Fruit fly (Drosophila melanogaster): ENCODE results near the gene Cpr64Aa.

The Cpr64Aa gene

dm6 chr3L:4227164-4227563 lies 18.2 kb upstream of the Cpr64Aa start, which contains the start of gene CG46460 (continued):
- TF ChIP-seq lbe (GFP tag; optimal IDR thresholded peaks at IDR 0.05), result no peak
- TF ChIP-seq H15 (GFP tag; IDR thresholded peaks at IDR 0.05), result no peak
- TF ChIP-seq Gug (GFP tag; IDR thresholded peaks at IDR 0.05), result no peak; the same call in 3 of the 4 replicates
- no peak for TF ChIP-seq Eip74EF (GFP tag; optimal IDR thresholded peaks at IDR 0.05)
- no peak for TF ChIP-seq CG15479 (GFP tag; optimal IDR thresholded peaks at IDR 0.05)
- TF ChIP-seq crc (GFP tag; optimal IDR thresholded peaks at IDR 0.05), result no peak
- TF ChIP-seq cwo (GFP tag; optimal IDR thresholded peaks at IDR 0.05), result no peak
- TF ChIP-seq Sry-β (GFP tag; optimal IDR thresholded peaks at IDR 0.05), result no peak
- TF ChIP-seq YL-1 (GFP tag; optimal IDR thresholded peaks at IDR 0.05), result no peak
- TF ChIP-seq lmd (GFP tag; IDR thresholded peaks at IDR 0.05), result no peak
- TF ChIP-seq ara (GFP tag; IDR thresholded peaks at IDR 0.05), result no peak
- TF ChIP-seq CG14050 (GFP tag; IDR thresholded peaks at IDR 0.05), result no peak
- peak; percentile 70 for TF ChIP-seq zen (tag; optimal IDR thresholded peaks at IDR 0.05)
- TF ChIP-seq CG10462 (GFP tag; optimal IDR thresholded peaks at IDR 0.05), result no peak
- TF ChIP-seq twi (tag; optimal IDR thresholded peaks at IDR 0.05), result no peak
- TF ChIP-seq CG10979 (tag; optimal IDR thresholded peaks at IDR 0.05), result no peak
- no peak for TF ChIP-seq CG31224 (GFP tag; IDR thresholded peaks at IDR 0.05)
- no peak for TF ChIP-seq HLH54F (GFP tag; optimal IDR thresholded peaks at IDR 0.05)
- TF ChIP-seq CG3995 (GFP tag; optimal IDR thresholded peaks at IDR 0.05), result no peak
- TF ChIP-seq shn (GFP tag; optimal IDR thresholded peaks at IDR 0.05), result no peak
- no peak for TF ChIP-seq bbx (GFP tag; IDR thresholded peaks at IDR 0.05; ENCODE audit: partially characterized antibody)
- peak; percentile 39; the same call in 1 of the 2 replicates for TF ChIP-seq CG4360 (GFP tag; IDR thresholded peaks at IDR 0.05)
- no peak for TF ChIP-seq fd64A (GFP tag; optimal IDR thresholded peaks at IDR 0.05)
- TF ChIP-seq kay (GFP tag; optimal IDR thresholded peaks at IDR 0.05), result no peak
- no peak for TF ChIP-seq Xbp1 (GFP tag; optimal IDR thresholded peaks at IDR 0.05)
- TF ChIP-seq jing (GFP tag; optimal IDR thresholded peaks at IDR 0.05), result no peak
- no peak for TF ChIP-seq C15 (GFP tag; IDR thresholded peaks at IDR 0.05)
- no peak for TF ChIP-seq Hr78 (GFP tag; optimal IDR thresholded peaks at IDR 0.05)
- no peak for TF ChIP-seq CG13624 (GFP tag; optimal IDR thresholded peaks at IDR 0.05)
- no peak for TF ChIP-seq luna (GFP tag; optimal IDR thresholded peaks at IDR 0.05)
- TF ChIP-seq emc (GFP tag; optimal IDR thresholded peaks at IDR 0.05), result no peak
- no peak for TF ChIP-seq fd96Cb (tag; optimal IDR thresholded peaks at IDR 0.05)
- no peak for TF ChIP-seq inv (GFP tag; IDR thresholded peaks at IDR 0.05; ENCODE audit: partially characterized antibody)
- TF ChIP-seq onecut (GFP tag; IDR thresholded peaks at IDR 0.05), result no peak
- TF ChIP-seq ase (GFP tag; IDR thresholded peaks at IDR 0.05), result no peak
- TF ChIP-seq maf-S (GFP tag; optimal IDR thresholded peaks at IDR 0.05), result no peak
- no peak for TF ChIP-seq CG6654 (GFP tag; optimal IDR thresholded peaks at IDR 0.05)
- TF ChIP-seq CG9727 (GFP tag; optimal IDR thresholded peaks at IDR 0.05), result peak; percentile 32
- TF ChIP-seq CG16863 (GFP tag; optimal IDR thresholded peaks at IDR 0.05), result no peak
- no peak for TF ChIP-seq nmo (GFP tag; optimal IDR thresholded peaks at IDR 0.05)
- no peak for TF ChIP-seq wor (GFP tag; IDR thresholded peaks at IDR 0.05)
- no peak for TF ChIP-seq CG6683 (GFP tag; optimal IDR thresholded peaks at IDR 0.05)
- no peak for TF ChIP-seq Dip3 (GFP tag; optimal IDR thresholded peaks at IDR 0.05)
- no peak for TF ChIP-seq sisA (GFP tag; IDR thresholded peaks at IDR 0.05)
- no peak for TF ChIP-seq CG3726 (GFP tag; IDR thresholded peaks at IDR 0.05)
- TF ChIP-seq Rx (GFP tag; IDR thresholded peaks at IDR 0.05), result no peak
- no peak for TF ChIP-seq crp (GFP tag; optimal IDR thresholded peaks at IDR 0.05)
- no peak for TF ChIP-seq pfk (GFP tag; optimal IDR thresholded peaks at IDR 0.05)
- TF ChIP-seq CG12219 (GFP tag; optimal IDR thresholded peaks at IDR 0.05), result no peak
- TF ChIP-seq CG4282 (GFP tag; optimal IDR thresholded peaks at IDR 0.05), result no peak
- no peak for TF ChIP-seq kah (GFP tag; optimal IDR thresholded peaks at IDR 0.05)
- TF ChIP-seq CG11696 (GFP tag; IDR thresholded peaks at IDR 0.05), result no peak

Data from whole organism, embryonic.